Worm (Caenorhabditis elegans) whole organism, L3 larva: ENCODE measurements around the gene C52A10.3.

ENCODE experiments used
- aly-2 ChIP-seq: fragments of 150-350 bp; optimal IDR thresholded peaks from 2 replicates; lab custom pipeline; 2014; ENCODE audit warnings: missing biosample characterization, missing genetic modification characterization
- ama-1 ChIP-seq: fragments of 150-350 bp; optimal IDR thresholded peaks from 2 replicates; lab custom pipeline; 2018
- ceh-28 ChIP-seq: fragments of 150-350 bp; optimal IDR thresholded peaks from 2 replicates; lab custom pipeline; 2014; ENCODE audit warnings: missing biosample characterization, missing genetic modification reagents, missing genetic modification characterization
- egl-27 ChIP-seq: sonication (generic microtip); optimal IDR thresholded peaks from 4 replicates; lab custom pipeline; 2017; ENCODE audit warnings: missing biosample characterization, missing genetic modification reagents, missing genetic modification characterization
- egl-5 ChIP-seq: fragments of 150-350 bp; optimal IDR thresholded peaks from 2 replicates; lab custom pipeline; 2017; ENCODE audit warnings: missing biosample characterization, missing genetic modification reagents, missing genetic modification characterization, inconsistent platforms
- elt-1 ChIP-seq: fragments of 150-350 bp; optimal IDR thresholded peaks from 2 replicates; lab custom pipeline; 2014; ENCODE audit warnings: missing biosample characterization, missing genetic modification characterization
- elt-2 ChIP-seq: sonication (generic microtip); optimal IDR thresholded peaks from 2 replicates; lab custom pipeline; 2016; ENCODE audit warnings: missing genetic modification reagents, mild to moderate bottlenecking, missing genetic modification characterization, missing compliant biosample characterization
- fkh-2 ChIP-seq: fragments of 150-350 bp; optimal IDR thresholded peaks from 2 replicates; lab custom pipeline; 2014; ENCODE audit warnings: missing biosample characterization, missing genetic modification reagents, missing genetic modification characterization
- fos-1 ChIP-seq: fragments of 150-350 bp; optimal IDR thresholded peaks from 2 replicates; lab custom pipeline; 2014; ENCODE audit warnings: missing biosample characterization, missing genetic modification characterization
- hmg-11 ChIP-seq: sonication (generic microtip); optimal IDR thresholded peaks from 2 replicates; lab custom pipeline; 2016; ENCODE audit warnings: missing genetic modification characterization, missing compliant biosample characterization
- lin-15B ChIP-seq: fragments of 150-350 bp; optimal IDR thresholded peaks from 2 replicates; lab custom pipeline; 2014; ENCODE audit warnings: missing biosample characterization, missing genetic modification characterization
- lin-39 ChIP-seq: fragments of 150-350 bp; optimal IDR thresholded peaks from 2 replicates; lab custom pipeline; 2018; ENCODE audit warnings: missing biosample characterization, missing genetic modification reagents, missing genetic modification characterization
- lsy-12 ChIP-seq: sonication (generic microtip); optimal IDR thresholded peaks from 2 replicates; lab custom pipeline; 2016; ENCODE audit warnings: mild to moderate bottlenecking, missing genetic modification characterization, missing compliant biosample characterization
- mml-1 ChIP-seq: fragments of 150-350 bp; sonication (generic microtip); optimal IDR thresholded peaks from 3 replicates; lab custom pipeline; 2014; ENCODE audit warnings: missing biosample characterization, missing genetic modification characterization
- nfya-1 ChIP-seq: sonication (generic microtip); optimal IDR thresholded peaks from 2 replicates; lab custom pipeline; 2017; ENCODE audit warnings: missing genetic modification characterization, mild to moderate bottlenecking, missing compliant biosample characterization, antibody characterized with exemption, moderate library complexity; ENCODE audit not compliant: insufficient read depth
- nhr-11 ChIP-seq: fragments of 150-350 bp; optimal IDR thresholded peaks from 2 replicates; lab custom pipeline; 2014; ENCODE audit warnings: missing biosample characterization, missing genetic modification characterization
- nhr-237 ChIP-seq: fragments of 150-350 bp; optimal IDR thresholded peaks from 2 replicates; lab custom pipeline; 2014; ENCODE audit warnings: missing biosample characterization, missing genetic modification characterization
- nhr-25 ChIP-seq: sonication (generic microtip); optimal IDR thresholded peaks from 2 replicates; lab custom pipeline; 2017; ENCODE audit warnings: missing biosample characterization, missing genetic modification characterization
- nhr-28 ChIP-seq: fragments of 150-350 bp; optimal IDR thresholded peaks from 2 replicates; lab custom pipeline; 2014; ENCODE audit warnings: missing biosample characterization, missing genetic modification characterization
- nhr-43 ChIP-seq: sonication (generic microtip); optimal IDR thresholded peaks from 2 replicates; lab custom pipeline; 2016; ENCODE audit warnings: mild to moderate bottlenecking, missing genetic modification characterization, missing compliant biosample characterization; ENCODE audit not compliant: poor library complexity, severe bottlenecking
- nhr-67 ChIP-seq: fragments of 150-350 bp; optimal IDR thresholded peaks from 2 replicates; lab custom pipeline; 2014; ENCODE audit warnings: missing biosample characterization, missing genetic modification characterization
- nhr-76 ChIP-seq: fragments of 150-350 bp; sonication (generic microtip); optimal IDR thresholded peaks from 5 replicates; lab custom pipeline; 2014; ENCODE audit warnings: missing biosample characterization, missing genetic modification characterization
- pha-4 ChIP-seq: fragments of 150-350 bp; optimal IDR thresholded peaks from 2 replicates; lab custom pipeline; 2014; ENCODE audit warnings: missing biosample characterization, missing genetic modification reagents, missing genetic modification characterization
- pqm-1 ChIP-seq: fragments of 150-350 bp; optimal IDR thresholded peaks from 2 replicates; lab custom pipeline; 2017; ENCODE audit warnings: missing biosample characterization, missing genetic modification characterization, inconsistent platforms
- sea-2 ChIP-seq: fragments of 150-350 bp; sonication (generic microtip); optimal IDR thresholded peaks from 4 replicates; lab custom pipeline; 2014; ENCODE audit warnings: missing biosample characterization, missing genetic modification reagents, missing genetic modification characterization
- skn-1 ChIP-seq: fragments of 150-350 bp; optimal IDR thresholded peaks from 2 replicates; lab custom pipeline; 2014; ENCODE audit warnings: missing biosample characterization, missing genetic modification characterization
- snpc-4 ChIP-seq: fragments of 150-350 bp; optimal IDR thresholded peaks from 2 replicates; lab custom pipeline; 2014; ENCODE audit warnings: missing biosample characterization, missing genetic modification characterization
- unc-39 ChIP-seq: sonication (generic microtip); optimal IDR thresholded peaks from 4 replicates; lab custom pipeline; 2017; ENCODE audit warnings: missing biosample characterization, missing genetic modification characterization
- zag-1 ChIP-seq: fragments of 150-350 bp; optimal IDR thresholded peaks from 2 replicates; lab custom pipeline; 2014; ENCODE audit warnings: missing biosample characterization, missing genetic modification characterization

The C52A10.3 gene

DNA sequence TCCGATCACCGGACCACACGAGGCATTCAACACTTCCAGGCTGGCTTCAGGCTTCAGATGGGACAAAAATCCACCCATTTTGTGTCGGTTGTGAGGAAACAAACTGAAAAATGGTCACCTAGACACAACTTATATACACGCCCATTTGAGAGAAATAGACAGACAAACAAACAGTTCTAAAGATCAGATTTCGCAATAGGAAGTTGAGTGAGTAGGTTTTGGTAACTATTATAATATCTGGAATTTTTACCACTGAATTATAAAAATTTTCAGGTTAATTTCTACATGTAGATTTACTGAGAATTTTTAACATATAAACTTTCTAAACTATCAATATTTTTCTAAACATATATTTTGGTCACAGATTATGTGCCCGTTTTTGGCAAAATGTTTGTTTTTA, 5.5 kb downstream of the C52A10.3 start, which contains the start of gene cest-32:
cest-32 (minus strand) TSS at position 115 of the 400 bp plus-strand sequence.
- TF ChIP-seq mml-1: no peak
- no peak for TF ChIP-seq nhr-43 (tag; lab: Kevin White, UChicago)
- peak; percentile 12 for TF ChIP-seq pha-4 (tag; lab: Kevin White, UChicago)
- TF ChIP-seq nfya-1 (tag; lab: Kevin White, UChicago): no peak

DNA sequence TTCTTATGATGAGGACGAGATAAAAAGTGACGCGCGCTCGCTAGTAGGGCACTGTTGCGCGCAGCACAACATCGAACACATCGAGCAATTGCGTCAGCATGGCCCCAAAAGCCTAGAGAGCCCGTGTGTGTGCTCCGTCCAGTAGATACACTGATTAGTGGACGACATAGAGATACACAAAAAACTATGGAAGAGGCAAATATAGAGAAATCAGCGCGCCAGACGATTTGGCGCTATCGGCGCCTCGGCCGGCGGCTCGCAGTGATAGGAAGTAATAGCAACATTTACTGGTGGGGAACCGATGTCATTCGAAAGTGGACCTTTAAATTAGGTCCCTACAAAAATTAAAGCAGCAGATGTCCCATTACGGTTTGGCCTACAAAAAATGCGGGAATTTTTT, 10.8 kb downstream of the C52A10.3 start:
- peak; percentile 59 for TF ChIP-seq pha-4 (tag; lab: Kevin White, UChicago)
- TF ChIP-seq egl-5 (tag; lab: Kevin White, UChicago): no peak

DNA sequence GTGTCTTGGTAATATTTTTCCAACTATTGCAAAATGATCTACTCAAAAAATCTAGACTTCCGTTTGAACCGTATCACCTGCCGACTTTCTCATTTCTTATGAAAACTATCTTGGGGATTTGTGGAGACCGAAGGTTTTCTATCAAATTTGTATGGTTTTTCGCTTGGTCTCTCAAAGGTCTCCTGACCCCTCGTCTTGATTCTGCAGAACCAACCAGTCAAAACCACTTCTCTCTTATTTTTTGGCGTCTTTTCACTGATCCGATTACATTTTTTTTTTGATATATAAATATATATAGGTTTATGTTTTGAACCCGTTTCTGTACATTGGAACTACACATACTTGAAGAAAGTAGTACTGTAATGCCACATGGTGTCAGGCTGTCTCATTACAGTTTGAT, 13.6 kb downstream of the C52A10.3 start:
- TF ChIP-seq elt-1 (tag; lab: Kevin White, UChicago) (no peak), sea-2 (no peak), ama-1 (no peak), aly-2 (tag; lab: Kevin White, UChicago) (no peak), nhr-76 (tag; lab: Kevin White, UChicago) (no peak)

DNA sequence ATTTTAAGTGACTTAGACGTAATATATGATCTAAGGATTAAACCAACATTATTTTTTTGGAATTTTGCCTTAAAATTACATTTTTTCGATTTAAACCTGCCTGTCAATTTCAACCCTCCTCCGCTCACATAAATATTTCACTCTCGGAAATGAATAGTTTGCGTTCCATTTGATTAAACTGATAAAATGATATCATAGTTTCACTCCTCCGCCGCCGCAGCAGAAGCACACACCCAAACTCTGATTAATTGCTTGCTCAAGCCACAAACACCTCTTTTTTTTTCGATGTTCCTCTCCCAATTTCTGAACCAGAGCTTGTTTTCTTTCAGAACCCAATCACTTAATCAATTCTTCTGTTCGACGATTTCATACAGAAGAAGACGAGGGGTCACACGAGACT, 16.3 kb downstream of the C52A10.3 start, which contains the start of gene Y49G5B.1:
Y49G5B.1 (plus strand) TSS at position 324 of the 400 bp plus-strand sequence.
- peak; percentile 2 for TF ChIP-seq elt-2
- TF ChIP-seq egl-27 (tag; lab: Kevin White, UChicago): no peak
- no peak for TF ChIP-seq nhr-28 (tag; lab: Kevin White, UChicago)
- no peak for TF ChIP-seq aly-2 (tag; lab: Kevin White, UChicago)
- TF ChIP-seq nhr-25 (tag; lab: Kevin White, UChicago): no peak
- TF ChIP-seq ceh-28 (tag; lab: Kevin White, UChicago): no peak

DNA sequence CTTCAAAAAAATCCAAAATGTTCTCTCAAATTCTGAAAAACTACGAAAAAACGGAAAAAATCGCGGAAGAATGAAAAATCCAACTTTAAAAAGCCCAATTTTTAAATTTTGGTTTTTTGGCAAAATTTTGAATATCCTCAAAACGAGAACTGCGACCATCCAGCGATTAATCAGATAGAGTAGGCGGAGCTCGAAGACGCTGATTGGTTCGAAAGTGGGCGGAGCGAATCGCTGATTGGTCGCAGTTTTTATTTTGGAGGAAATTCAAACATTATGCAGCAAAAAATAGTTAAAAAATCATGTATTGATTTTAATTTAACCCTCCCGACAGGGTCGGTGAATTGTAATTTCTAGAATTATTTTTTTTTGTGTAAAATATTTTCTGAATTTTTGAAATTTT, 25.6 kb downstream of the C52A10.3 start:
- TF ChIP-seq mml-1 (no peak), nfya-1 (tag; lab: Kevin White, UChicago) (peak; percentile 89)

DNA sequence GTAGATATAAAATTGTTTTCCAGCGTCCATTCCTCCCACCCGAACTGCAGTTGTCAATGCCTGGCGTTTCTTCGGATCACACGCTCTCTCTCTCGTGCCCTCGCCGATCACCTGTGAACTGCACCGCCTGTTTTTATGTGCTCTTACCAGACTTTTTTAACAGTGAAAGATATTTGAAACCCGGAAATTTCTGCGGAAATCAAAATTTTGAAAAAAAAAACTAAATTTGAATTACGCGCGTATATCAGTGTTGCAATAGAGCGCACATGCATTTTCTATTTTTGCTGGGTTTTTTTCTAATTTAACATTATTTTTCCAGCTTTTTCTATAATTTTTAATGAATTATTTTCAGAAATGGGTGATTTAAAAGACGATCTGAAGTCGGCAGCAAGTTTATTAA, 35.2 kb downstream of the C52A10.3 start, which contains the start of gene ttc-37:
ttc-37 (plus strand) TSS at position 349 of the 400 bp plus-strand sequence.
- TF ChIP-seq nhr-237 (tag; lab: Kevin White, UChicago) (no peak), hmg-11 (peak; percentile 40), lin-15B (tag; lab: Kevin White, UChicago) (peak; percentile 66), pha-4 (tag; lab: Kevin White, UChicago) (peak; percentile 76), pqm-1 (peak; percentile 3), snpc-4 (tag; lab: Kevin White, UChicago) (no peak), skn-1 (tag; lab: Kevin White, UChicago) (no peak), elt-2 (peak; percentile 6), ama-1 (no peak), fkh-2 (tag; lab: Kevin White, UChicago) (no peak), nfya-1 (tag; lab: Kevin White, UChicago) (peak; percentile 46), egl-5 (tag; lab: Kevin White, UChicago) (peak; percentile 17)

DNA sequence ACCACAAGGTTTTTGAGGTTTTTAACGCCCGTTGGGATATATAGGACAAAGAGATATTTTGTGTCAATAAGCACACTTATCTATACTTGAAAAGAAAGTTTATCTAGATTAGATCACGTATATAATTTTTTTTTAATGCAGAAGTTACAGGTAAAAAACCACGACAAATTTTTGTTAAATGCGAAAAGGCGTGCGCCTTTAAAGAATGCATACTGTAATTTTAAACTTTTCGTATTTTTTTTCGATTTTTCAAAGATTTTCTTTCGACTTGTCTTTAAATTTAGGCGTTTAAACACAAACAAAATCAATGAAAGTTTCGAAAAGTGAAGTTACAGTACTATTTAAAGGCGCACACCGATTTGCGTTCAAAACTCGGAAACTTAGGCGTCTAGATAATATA, 35.7 kb downstream of the C52A10.3 start:
- TF ChIP-seq snpc-4 (tag; lab: Kevin White, UChicago): no peak
- TF ChIP-seq lin-39 (tag; lab: Kevin White, UChicago): no peak
- no peak for TF ChIP-seq nhr-28 (tag; lab: Kevin White, UChicago)
- no peak for TF ChIP-seq fkh-2 (tag; lab: Kevin White, UChicago)
- TF ChIP-seq skn-1 (tag; lab: Kevin White, UChicago): no peak
- no peak for TF ChIP-seq nhr-67 (tag; lab: Kevin White, UChicago)
- TF ChIP-seq fos-1 (tag; lab: Kevin White, UChicago): no peak
- no peak for TF ChIP-seq lsy-12 (tag; lab: Kevin White, UChicago)
- no peak for TF ChIP-seq nhr-11
- TF ChIP-seq zag-1 (tag; lab: Kevin White, UChicago): no peak
- no peak for TF ChIP-seq unc-39
- no peak for TF ChIP-seq ceh-28 (tag; lab: Kevin White, UChicago)
